Worm (Caenorhabditis elegans) whole organism, mixed stage, embryonic: ENCODE measurements around the gene C29F9.9.
A peak's percentile ranks its signal among the peaks of the same experiment; 100 is the strongest.

Experiments used
- M03D4.4 ChIP-seq: sonication (generic microtip); optimal IDR thresholded peaks from 2 replicates; lab custom pipeline; 2017; ENCODE audit warnings: mild to moderate bottlenecking, missing genetic modification characterization, missing compliant biosample characterization
- bed-3 ChIP-seq: fragments of 200-800 bp; sonication (Bioruptor generic); optimal IDR thresholded peaks from 3 replicates; lab custom pipeline; 2018; ENCODE audit warnings: mild to moderate bottlenecking, missing genetic modification characterization, moderate library complexity, missing compliant biosample characterization
- blmp-1 ChIP-seq: fragments of 150-350 bp; optimal IDR thresholded peaks from 2 replicates; lab custom pipeline; 2014; ENCODE audit warnings: missing biosample characterization, missing genetic modification characterization
- ceh-39 ChIP-seq: fragments of 150-350 bp; optimal IDR thresholded peaks from 2 replicates; lab custom pipeline; 2014; ENCODE audit warnings: missing biosample characterization, missing genetic modification characterization
- ceh-43 ChIP-seq: fragments of 200-800 bp; sonication (Bioruptor generic); optimal IDR thresholded peaks from 2 replicates; lab custom pipeline; 2018; ENCODE audit warnings: mild to moderate bottlenecking, missing genetic modification characterization, moderate library complexity, missing compliant biosample characterization
- ceh-83 ChIP-seq: fragments of 200-800 bp; sonication (Bioruptor generic); optimal IDR thresholded peaks from 2 replicates; lab custom pipeline; 2018; ENCODE audit warnings: mild to moderate bottlenecking, missing genetic modification characterization, missing compliant biosample characterization
- ces-1 ChIP-seq: fragments of 150-350 bp; optimal IDR thresholded peaks from 2 replicates; lab custom pipeline; 2014; ENCODE audit warnings: missing biosample characterization, missing genetic modification reagents, missing genetic modification characterization
- cnd-1 ChIP-seq: fragments of 200-800 bp; sonication (Bioruptor generic); optimal IDR thresholded peaks from 2 replicates; lab custom pipeline; 2018; ENCODE audit warnings: mild to moderate bottlenecking, missing genetic modification characterization, missing compliant biosample characterization
- drap-1 ChIP-seq: fragments of 200-800 bp; sonication (Bioruptor generic); optimal IDR thresholded peaks from 3 replicates; lab custom pipeline; 2018; ENCODE audit warnings: mild to moderate bottlenecking, missing genetic modification characterization, missing compliant biosample characterization
- elt-1 ChIP-seq: sonication (generic microtip); optimal IDR thresholded peaks from 2 replicates; lab custom pipeline; 2017; ENCODE audit warnings: missing genetic modification characterization, mild to moderate bottlenecking, missing compliant biosample characterization, antibody characterized with exemption, moderate library complexity, borderline replicate concordance; ENCODE audit not compliant: insufficient read depth
- elt-3 ChIP-seq: fragments of 150-350 bp; optimal IDR thresholded peaks from 2 replicates; lab custom pipeline; 2014; ENCODE audit warnings: missing biosample characterization, missing genetic modification characterization
- flh-1 ChIP-seq: fragments of 200-800 bp; sonication (Bioruptor generic); optimal IDR thresholded peaks from 2 replicates; lab custom pipeline; 2018; ENCODE audit warnings: mild to moderate bottlenecking, missing genetic modification characterization, moderate library complexity, missing compliant biosample characterization
- ham-2 ChIP-seq: fragments of 200-800 bp; sonication (Bioruptor generic); optimal IDR thresholded peaks from 2 replicates; lab custom pipeline; 2018; ENCODE audit warnings: mild to moderate bottlenecking, missing genetic modification characterization, missing compliant biosample characterization
- hlh-1 ChIP-seq: fragments of 150-350 bp; optimal IDR thresholded peaks from 2 replicates; lab custom pipeline; 2014; ENCODE audit warnings: missing biosample characterization, missing genetic modification reagents, missing genetic modification characterization
- lin-13 ChIP-seq: fragments of 150-350 bp; optimal IDR thresholded peaks from 2 replicates; lab custom pipeline; 2014; ENCODE audit warnings: missing biosample characterization, missing genetic modification characterization
- lin-32 ChIP-seq: fragments of 200-800 bp; sonication (Bioruptor generic); optimal IDR thresholded peaks from 2 replicates; lab custom pipeline; 2018; ENCODE audit warnings: mild to moderate bottlenecking, missing genetic modification characterization, missing compliant biosample characterization
- lsy-2 ChIP-seq: fragments of 150-350 bp; optimal IDR thresholded peaks from 2 replicates; lab custom pipeline; 2014; ENCODE audit warnings: missing biosample characterization, missing genetic modification characterization
- mab-5 ChIP-seq: fragments of 150-350 bp; optimal IDR thresholded peaks from 2 replicates; lab custom pipeline; 2014; ENCODE audit warnings: missing biosample characterization, missing genetic modification characterization
- mep-1 ChIP-seq: fragments of 150-350 bp; optimal IDR thresholded peaks from 2 replicates; lab custom pipeline; 2017; ENCODE audit warnings: missing biosample characterization, missing genetic modification reagents, missing genetic modification characterization, inconsistent platforms
- mls-2 ChIP-seq: sonication (generic microtip); optimal IDR thresholded peaks from 2 replicates; lab custom pipeline; 2016; ENCODE audit warnings: mild to moderate bottlenecking, missing genetic modification characterization, moderate library complexity, missing compliant biosample characterization
- nhr-12 ChIP-seq: fragments of 150-350 bp; optimal IDR thresholded peaks from 2 replicates; lab custom pipeline; 2014; ENCODE audit warnings: missing biosample characterization, missing genetic modification characterization
- nhr-2 ChIP-seq: fragments of 150-350 bp; optimal IDR thresholded peaks from 2 replicates; lab custom pipeline; 2014; ENCODE audit warnings: missing biosample characterization, missing genetic modification characterization
- nhr-237 ChIP-seq: fragments of 150-350 bp; optimal IDR thresholded peaks from 2 replicates; lab custom pipeline; 2014; ENCODE audit warnings: missing biosample characterization, missing genetic modification characterization
- nhr-28 ChIP-seq: fragments of 150-350 bp; optimal IDR thresholded peaks from 2 replicates; lab custom pipeline; 2014; ENCODE audit warnings: missing biosample characterization, missing genetic modification characterization
- nhr-76 ChIP-seq: sonication (generic microtip); optimal IDR thresholded peaks from 2 replicates; lab custom pipeline; 2017; ENCODE audit warnings: missing biosample characterization, missing genetic modification characterization
- pha-4 ChIP-seq: fragments of 150-350 bp; optimal IDR thresholded peaks from 2 replicates; lab custom pipeline; 2018; ENCODE audit warnings: missing biosample characterization, missing genetic modification reagents, missing genetic modification characterization
- sem-2 ChIP-seq: fragments of 200-800 bp; sonication (Bioruptor generic); optimal IDR thresholded peaks from 2 replicates; lab custom pipeline; 2018; ENCODE audit warnings: mild to moderate bottlenecking, missing genetic modification characterization, missing compliant biosample characterization
- snpc-4 ChIP-seq: fragments of 150-350 bp; optimal IDR thresholded peaks from 2 replicates; lab custom pipeline; 2014; ENCODE audit warnings: missing biosample characterization, missing genetic modification characterization
- sptf-1 ChIP-seq: sonication (generic microtip); optimal IDR thresholded peaks from 2 replicates; lab custom pipeline; 2017; ENCODE audit warnings: mild to moderate bottlenecking, missing genetic modification characterization, moderate library complexity, missing compliant biosample characterization
- tbx-8 ChIP-seq: fragments of 200-800 bp; sonication (Bioruptor generic); optimal IDR thresholded peaks from 2 replicates; lab custom pipeline; 2018; ENCODE audit warnings: mild to moderate bottlenecking, missing genetic modification characterization, moderate library complexity, missing compliant biosample characterization
- unc-120 ChIP-seq: sonication (generic microtip); optimal IDR thresholded peaks from 2 replicates; lab custom pipeline; 2017; ENCODE audit warnings: missing genetic modification characterization, missing compliant biosample characterization; ENCODE audit not compliant: poor library complexity, severe bottlenecking
- unc-39 ChIP-seq: fragments of 150-350 bp; optimal IDR thresholded peaks from 2 replicates; lab custom pipeline; 2014; ENCODE audit warnings: missing biosample characterization, missing genetic modification characterization
- unc-62 ChIP-seq: fragments of 150-350 bp; optimal IDR thresholded peaks from 2 replicates; lab custom pipeline; 2014; ENCODE audit warnings: missing biosample characterization, missing genetic modification reagents, missing genetic modification characterization
- zip-8 ChIP-seq: fragments of 150-350 bp; optimal IDR thresholded peaks from 2 replicates; lab custom pipeline; 2014; ENCODE audit warnings: missing biosample characterization, missing genetic modification characterization
- ztf-11 ChIP-seq: fragments of 150-350 bp; optimal IDR thresholded peaks from 2 replicates; lab custom pipeline; 2014; ENCODE audit warnings: missing biosample characterization, missing genetic modification characterization

Gene C29F9.9

DNA sequence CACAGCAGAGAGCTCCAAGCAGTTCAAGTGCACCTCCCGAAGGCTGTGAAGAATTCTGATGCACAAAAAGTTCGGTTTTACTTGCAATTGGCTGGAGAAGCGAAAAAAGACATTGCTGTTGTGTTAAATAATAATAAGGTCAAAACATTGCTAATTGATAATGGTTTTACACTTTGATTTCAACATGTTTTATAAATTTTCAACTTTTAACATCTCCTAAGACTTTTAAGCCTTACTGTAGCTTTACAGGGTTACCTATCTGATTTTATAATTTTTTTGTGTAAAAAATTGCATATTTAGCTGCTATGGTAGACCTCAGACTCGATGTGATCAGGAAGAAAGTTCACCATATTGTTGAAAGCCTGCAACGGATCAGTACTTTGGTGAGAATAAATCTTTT lies 35.5 kb upstream of the C29F9.9 start, which contains the start of gene pals-25:
Gene pals-25 (plus strand): TSS at position 301 of the 400 bp plus-strand sequence.
- TF ChIP-seq unc-120 (no peak), zip-8 (tag; lab: Kevin White, UChicago) (no peak), ceh-43 (GFP tag; lab: Kevin White, UChicago) (no peak), hlh-1 (tag; lab: Kevin White, UChicago) (no peak), unc-39 (no peak)

DNA sequence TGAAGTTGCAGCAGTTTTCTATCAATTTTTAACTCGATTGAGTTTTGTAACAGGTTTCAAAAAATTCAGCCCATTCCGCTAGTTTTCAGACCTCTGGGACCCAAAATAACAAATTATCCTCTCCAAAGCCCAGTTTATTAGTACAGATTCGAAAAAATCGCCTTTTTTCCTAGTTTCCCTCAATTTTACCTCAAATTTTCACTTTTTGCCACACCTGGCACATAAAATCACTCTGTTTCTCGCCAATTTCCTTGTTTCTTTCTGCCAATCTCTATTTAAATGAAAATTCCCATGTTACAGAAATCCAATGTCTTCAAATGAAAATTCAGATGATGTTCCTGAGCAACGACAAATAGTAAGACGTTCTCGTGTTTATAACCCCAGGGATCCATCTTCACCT lies 33.4 kb upstream of the C29F9.9 start, which contains the start of gene pals-22:
Gene pals-22 (plus strand): TSS at position 301 of the 400 bp plus-strand sequence.
- TF ChIP-seq snpc-4 (tag; lab: Kevin White, UChicago) (no peak), mab-5 (tag; lab: Kevin White, UChicago) (no peak), nhr-12 (tag; lab: Kevin White, UChicago) (no peak), ham-2 (GFP tag; lab: Kevin White, UChicago) (no peak), sem-2 (GFP tag; lab: Kevin White, UChicago) (no peak), ztf-11 (tag; lab: Kevin White, UChicago) (no peak), unc-62 (GFP tag; lab: Kevin White, UChicago) (no peak), ceh-39 (no peak), nhr-28 (no peak), mls-2 (no peak), elt-3 (tag; lab: Kevin White, UChicago) (no peak), M03D4.4 (no peak), nhr-237 (tag; lab: Kevin White, UChicago) (no peak), ceh-83 (GFP tag; lab: Kevin White, UChicago) (no peak), pha-4 (no peak), bed-3 (no peak)
- TF ChIP-seq, all 35 proteins: peak for 0

DNA sequence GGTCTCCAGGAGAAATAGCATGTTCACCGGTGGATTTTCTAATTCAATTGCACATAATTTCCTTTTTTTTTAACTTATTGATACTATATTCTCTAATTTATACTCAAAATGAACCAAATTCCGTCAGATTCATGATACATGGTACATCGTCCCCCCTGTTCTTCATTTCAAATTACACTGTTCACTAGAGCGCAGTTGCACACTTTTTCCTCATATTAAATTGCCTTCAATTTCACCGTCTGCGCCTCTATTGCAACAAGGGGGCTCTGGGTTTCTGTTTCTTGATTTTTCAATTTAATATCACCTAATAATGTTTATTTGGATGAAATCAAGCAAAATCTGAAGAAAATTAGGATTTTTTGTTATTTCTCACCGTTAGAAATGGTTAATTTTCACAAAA lies 32.9 kb upstream of the C29F9.9 start:
- no peak for TF ChIP-seq sem-2 (GFP tag; lab: Kevin White, UChicago)
- no peak for TF ChIP-seq elt-1
- no peak for TF ChIP-seq nhr-76 (tag; lab: Kevin White, UChicago)
- TF ChIP-seq nhr-28 = no peak
- TF ChIP-seq ham-2 (GFP tag; lab: Kevin White, UChicago) = no peak
- TF ChIP-seq cnd-1 (tag; lab: Kevin White, UChicago) = no peak
- TF ChIP-seq nhr-2 (tag; lab: Kevin White, UChicago) = no peak
- TF ChIP-seq unc-39 = no peak
- TF ChIP-seq ceh-39 = no peak
- no peak for TF ChIP-seq elt-3 (tag; lab: Kevin White, UChicago)
- no peak for TF ChIP-seq drap-1 (GFP tag; lab: Kevin White, UChicago)
- no peak for TF ChIP-seq M03D4.4
- no peak for TF ChIP-seq flh-1 (GFP tag; lab: Kevin White, UChicago)
- TF ChIP-seq nhr-237 (tag; lab: Kevin White, UChicago) = peak; percentile 11
- peak; percentile 96 for TF ChIP-seq ces-1 (GFP tag; lab: Kevin White, UChicago)
- TF ChIP-seq lsy-2 (tag; lab: Kevin White, UChicago) = peak; percentile 34
- peak; percentile 45 for TF ChIP-seq mep-1
- TF ChIP-seq lin-32 (GFP tag; lab: Kevin White, UChicago) = no peak
- no peak for TF ChIP-seq unc-62 (GFP tag; lab: Kevin White, UChicago)
- no peak for TF ChIP-seq lin-13 (tag; lab: Kevin White, UChicago)
- no peak for TF ChIP-seq hlh-1 (tag; lab: Kevin White, UChicago)
- peak; percentile 3 for TF ChIP-seq unc-120
- no peak for TF ChIP-seq snpc-4 (tag; lab: Kevin White, UChicago)
- TF ChIP-seq ceh-83 (GFP tag; lab: Kevin White, UChicago) = no peak
- no peak for TF ChIP-seq sptf-1 (tag; lab: Kevin White, UChicago)
- TF ChIP-seq mab-5 (tag; lab: Kevin White, UChicago) = peak; percentile 39
- no peak for TF ChIP-seq nhr-12 (tag; lab: Kevin White, UChicago)
- no peak for TF ChIP-seq blmp-1 (tag; lab: Kevin White, UChicago)
- no peak for TF ChIP-seq ztf-11 (tag; lab: Kevin White, UChicago)
- no peak for TF ChIP-seq mls-2
- no peak for TF ChIP-seq tbx-8 (GFP tag; lab: Kevin White, UChicago)
- no peak for TF ChIP-seq bed-3
- TF ChIP-seq zip-8 (tag; lab: Kevin White, UChicago) = no peak
- peak; percentile 52 for TF ChIP-seq pha-4
- no peak for TF ChIP-seq ceh-43 (GFP tag; lab: Kevin White, UChicago)
- TF ChIP-seq, all 35 proteins: peak for 7
